Worm (Caenorhabditis elegans) whole organism, L2 larva: ENCODE data around the gene Y67D8B.3.
A peak's percentile ranks its signal among the peaks of the same experiment; 100 is the strongest.

Source experiments
- F13H6.1 ChIP-seq: sonication (generic microtip); optimal IDR thresholded peaks from 2 replicates; lab custom pipeline; 2016; ENCODE audit warnings: missing genetic modification characterization, missing compliant biosample characterization
- R02D3.7 ChIP-seq: fragments of 150-350 bp; optimal IDR thresholded peaks from 2 replicates; lab custom pipeline; 2014; ENCODE audit warnings: missing biosample characterization, missing genetic modification characterization
- Y55F3AM.14 ChIP-seq: fragments of 200-800 bp; sonication (Bioruptor generic); optimal IDR thresholded peaks from 2 replicates; lab custom pipeline; 2018; ENCODE audit warnings: mild to moderate bottlenecking, missing genetic modification characterization, missing compliant biosample characterization
- ZK546.5 ChIP-seq: sonication (generic microtip); optimal IDR thresholded peaks from 2 replicates; lab custom pipeline; 2017; ENCODE audit warnings: missing biosample characterization, missing genetic modification characterization
- alr-1 ChIP-seq: fragments of 150-350 bp; optimal IDR thresholded peaks from 2 replicates; lab custom pipeline; 2014; ENCODE audit warnings: missing biosample characterization, missing genetic modification characterization
- aly-2 ChIP-seq: fragments of 150-350 bp; optimal IDR thresholded peaks from 2 replicates; lab custom pipeline; 2014; ENCODE audit warnings: missing biosample characterization, missing genetic modification characterization
- ama-1 ChIP-seq: fragments of 150-350 bp; optimal IDR thresholded peaks from 2 replicates; lab custom pipeline; 2018; ENCODE audit warnings: inconsistent platforms
- blmp-1 ChIP-seq: sonication (generic microtip); optimal IDR thresholded peaks from 2 replicates; lab custom pipeline; 2017; ENCODE audit warnings: missing genetic modification characterization, mild to moderate bottlenecking, missing compliant biosample characterization, antibody characterized with exemption, moderate library complexity; ENCODE audit not compliant: insufficient read depth
- ceh-82 ChIP-seq: fragments of 150-350 bp; optimal IDR thresholded peaks from 2 replicates; lab custom pipeline; 2014; ENCODE audit warnings: missing biosample characterization, missing genetic modification characterization
- crh-2 ChIP-seq: sonication (generic microtip); optimal IDR thresholded peaks from 2 replicates; lab custom pipeline; 2017; ENCODE audit warnings: missing biosample characterization, missing genetic modification characterization
- dmd-4 ChIP-seq: sonication (generic microtip); optimal IDR thresholded peaks from 2 replicates; lab custom pipeline; 2017; ENCODE audit warnings: missing biosample characterization, missing genetic modification characterization
- egl-27 ChIP-seq: sonication (generic microtip); optimal IDR thresholded peaks from 3 replicates; lab custom pipeline; 2017; ENCODE audit warnings: missing biosample characterization, missing genetic modification reagents, missing genetic modification characterization
- elt-1 ChIP-seq: fragments of 150-350 bp; optimal IDR thresholded peaks from 2 replicates; lab custom pipeline; 2014; ENCODE audit warnings: missing biosample characterization, missing genetic modification characterization
- elt-3 ChIP-seq: sonication (generic microtip); optimal IDR thresholded peaks from 2 replicates; lab custom pipeline; 2017; ENCODE audit warnings: missing biosample characterization, missing genetic modification characterization
- fos-1 ChIP-seq: fragments of 150-350 bp; optimal IDR thresholded peaks from 2 replicates; lab custom pipeline; 2014; ENCODE audit warnings: missing biosample characterization, missing genetic modification characterization
- gmeb-1 ChIP-seq: fragments of 150-350 bp; optimal IDR thresholded peaks from 2 replicates; lab custom pipeline; 2014; ENCODE audit warnings: missing biosample characterization, missing genetic modification characterization
- lin-11 ChIP-seq: fragments of 150-350 bp; sonication (generic microtip); optimal IDR thresholded peaks from 2 replicates; lab custom pipeline; 2014; ENCODE audit warnings: missing biosample characterization, missing genetic modification characterization, inconsistent platforms, mixed read lengths
- lin-13 ChIP-seq: fragments of 150-350 bp; optimal IDR thresholded peaks from 2 replicates; lab custom pipeline; 2014; ENCODE audit warnings: missing biosample characterization, missing genetic modification reagents, missing genetic modification characterization
- lin-39 ChIP-seq: fragments of 150-350 bp; optimal IDR thresholded peaks from 2 replicates; lab custom pipeline; 2014; ENCODE audit warnings: missing biosample characterization, missing genetic modification reagents, missing genetic modification characterization
- lsy-2 ChIP-seq, 2 experiments: fragments of 150-350 bp in 1 of 2; sonication (generic microtip) in 1 of 2; optimal IDR thresholded peaks; 2 replicates each; lab custom pipeline; 2014 to 2017; ENCODE audit warnings: missing biosample characterization in 2 of 2, missing genetic modification characterization in 2 of 2
- mab-5 ChIP-seq: fragments of 150-350 bp; optimal IDR thresholded peaks from 2 replicates; lab custom pipeline; 2014; ENCODE audit warnings: missing biosample characterization, missing genetic modification characterization
- mbf-1 ChIP-seq: sonication (generic microtip); optimal IDR thresholded peaks from 2 replicates; lab custom pipeline; 2017; ENCODE audit warnings: missing biosample characterization, missing genetic modification characterization
- mdl-1 ChIP-seq, 2 experiments: fragments of 150-350 bp in 1 of 2; sonication (generic microtip) in 1 of 2; optimal IDR thresholded peaks; 2 replicates each; lab custom pipeline; 2017; ENCODE audit warnings: missing biosample characterization in 2 of 2, missing genetic modification characterization in 2 of 2
- nhr-10 ChIP-seq: sonication (generic microtip); optimal IDR thresholded peaks from 2 replicates; lab custom pipeline; 2017; ENCODE audit warnings: missing biosample characterization, missing genetic modification characterization
- nhr-11 ChIP-seq: fragments of 150-350 bp; optimal IDR thresholded peaks from 2 replicates; lab custom pipeline; 2014; ENCODE audit warnings: missing biosample characterization, missing genetic modification characterization
- nhr-12 ChIP-seq: fragments of 150-350 bp; optimal IDR thresholded peaks from 2 replicates; lab custom pipeline; 2014; ENCODE audit warnings: missing biosample characterization, missing genetic modification characterization
- nhr-129 ChIP-seq: fragments of 150-350 bp; optimal IDR thresholded peaks from 2 replicates; lab custom pipeline; 2014; ENCODE audit warnings: missing biosample characterization, missing genetic modification characterization
- nhr-21 ChIP-seq: fragments of 150-350 bp; optimal IDR thresholded peaks from 2 replicates; lab custom pipeline; 2014; ENCODE audit warnings: missing biosample characterization, missing genetic modification characterization
- nhr-23 ChIP-seq: fragments of 150-350 bp; optimal IDR thresholded peaks from 2 replicates; lab custom pipeline; 2014; ENCODE audit warnings: missing biosample characterization, missing genetic modification reagents, missing genetic modification characterization
- nhr-237 ChIP-seq: fragments of 150-350 bp; optimal IDR thresholded peaks from 2 replicates; lab custom pipeline; 2014; ENCODE audit warnings: missing biosample characterization, missing genetic modification characterization
- nhr-25 ChIP-seq: fragments of 150-350 bp; sonication (generic microtip); optimal IDR thresholded peaks from 3 replicates; lab custom pipeline; 2014; ENCODE audit warnings: missing biosample characterization, missing genetic modification characterization
- nhr-6 ChIP-seq: fragments of 150-350 bp; optimal IDR thresholded peaks from 2 replicates; lab custom pipeline; 2014; ENCODE audit warnings: missing biosample characterization, missing genetic modification characterization
- nhr-77 ChIP-seq: fragments of 150-350 bp; optimal IDR thresholded peaks from 2 replicates; lab custom pipeline; 2014; ENCODE audit warnings: missing biosample characterization, missing genetic modification characterization
- peb-1 ChIP-seq: fragments of 150-350 bp; optimal IDR thresholded peaks from 2 replicates; lab custom pipeline; 2014; ENCODE audit warnings: missing biosample characterization, missing genetic modification characterization
- sem-4 ChIP-seq: fragments of 150-350 bp; optimal IDR thresholded peaks from 2 replicates; lab custom pipeline; 2014; ENCODE audit warnings: missing biosample characterization, missing genetic modification reagents, missing genetic modification characterization
- sma-3 ChIP-seq: sonication (generic microtip); optimal IDR thresholded peaks from 2 replicates; lab custom pipeline; 2016; ENCODE audit warnings: missing genetic modification reagents, missing genetic modification characterization, missing compliant biosample characterization
- sma-9 ChIP-seq, 2 experiments: fragments of 150-350 bp in 1 of 2; sonication (generic microtip) in 1 of 2; optimal IDR thresholded peaks; 2 replicates each; lab custom pipeline; 2014 to 2016; ENCODE audit warnings: missing genetic modification characterization in 2 of 2, mild to moderate bottlenecking in 1 of 2, missing biosample characterization in 1 of 2, missing compliant biosample characterization in 1 of 2, missing genetic modification reagents in 1 of 2, moderate library complexity in 1 of 2
- snpc-4 ChIP-seq: fragments of 150-350 bp; optimal IDR thresholded peaks from 2 replicates; lab custom pipeline; 2014; ENCODE audit warnings: missing biosample characterization, missing genetic modification characterization
- unc-39 ChIP-seq: fragments of 150-350 bp; optimal IDR thresholded peaks from 2 replicates; lab custom pipeline; 2014; ENCODE audit warnings: missing biosample characterization, missing genetic modification characterization
- unc-55 ChIP-seq: fragments of 150-350 bp; sonication (generic microtip); optimal IDR thresholded peaks from 3 replicates; lab custom pipeline; 2014; ENCODE audit warnings: missing biosample characterization, missing genetic modification reagents, missing genetic modification characterization
- unc-62 ChIP-seq: fragments of 150-350 bp; optimal IDR thresholded peaks from 2 replicates; lab custom pipeline; 2014; ENCODE audit warnings: missing biosample characterization, missing genetic modification reagents, missing genetic modification characterization
- zag-1 ChIP-seq: fragments of 150-350 bp; optimal IDR thresholded peaks from 2 replicates; lab custom pipeline; 2014; ENCODE audit warnings: missing biosample characterization, missing genetic modification characterization
- ztf-1 ChIP-seq: fragments of 200-800 bp; sonication (Bioruptor generic); conservative IDR thresholded peaks from 2 replicates; pipeline ENCODE4 v1.3.6; 2022; ENCODE audit warnings: missing genetic modification characterization, missing compliant biosample characterization
- ztf-11 ChIP-seq: sonication (generic microtip); optimal IDR thresholded peaks from 2 replicates; lab custom pipeline; 2017; ENCODE audit warnings: missing biosample characterization, missing genetic modification characterization

Gene Y67D8B.3

DNA sequence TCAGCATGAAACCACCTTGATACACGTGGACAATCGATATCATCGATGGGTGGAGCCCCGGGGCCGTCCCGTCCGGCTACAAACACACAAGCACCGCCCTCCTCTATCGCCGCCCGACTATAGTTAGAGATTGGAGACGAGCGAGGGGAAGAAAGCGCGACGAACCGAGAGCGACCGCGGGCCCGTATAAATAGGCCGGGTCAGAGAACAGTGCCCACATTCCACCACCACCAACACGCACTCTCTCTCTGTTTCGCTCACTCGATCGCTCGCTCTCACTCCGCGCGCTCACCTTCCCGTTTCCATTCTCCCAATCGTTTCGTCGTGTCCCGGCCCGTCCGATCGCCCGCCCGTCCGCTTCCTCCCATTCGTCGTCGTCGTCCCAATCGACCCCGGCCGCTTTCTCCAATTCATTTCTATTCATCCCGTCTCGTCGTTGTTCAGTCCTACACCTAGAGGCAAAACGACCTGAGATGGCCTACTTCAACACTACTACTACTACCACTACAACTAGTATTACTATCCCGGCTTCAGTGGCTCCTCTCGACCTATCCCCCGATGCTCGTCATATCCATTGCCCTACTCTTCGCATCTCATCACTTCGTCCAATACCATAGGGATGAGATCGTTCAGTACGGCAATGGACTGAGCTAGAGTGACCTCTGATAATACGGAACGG is 30.8 kb upstream of the Y67D8B.3 start:
- no peak for TF ChIP-seq peb-1 (tag; lab: Kevin White, UChicago)
- peak; percentile 23 for TF ChIP-seq lin-13 (GFP tag; lab: Kevin White, UChicago)
- TF ChIP-seq mdl-1 (tag; optimal IDR thresholded peaks at IDR 0.05; lab: Kevin White, UChicago) = peak; percentile 32 to 71
- TF ChIP-seq egl-27 (tag; lab: Kevin White, UChicago) = peak; percentile 31
- peak; percentile 63 for TF ChIP-seq Y55F3AM.14 (GFP tag; lab: Kevin White, UChicago)
- TF ChIP-seq R02D3.7 (tag; lab: Kevin White, UChicago) = no peak
- no peak for TF ChIP-seq nhr-6 (tag; lab: Kevin White, UChicago)
- TF ChIP-seq nhr-25 (tag; lab: Kevin White, UChicago) = peak; percentile 39
- TF ChIP-seq zag-1 (tag; lab: Kevin White, UChicago) = no peak
- peak; percentile 32 to 40 for TF ChIP-seq lsy-2 (tag; optimal IDR thresholded peaks at IDR 0.05; lab: Kevin White, UChicago)
- no peak for TF ChIP-seq ceh-82 (tag; lab: Kevin White, UChicago)
- TF ChIP-seq elt-3 (tag; lab: Kevin White, UChicago) = no peak
- TF ChIP-seq aly-2 (tag; lab: Kevin White, UChicago) = no peak
- no peak for TF ChIP-seq mab-5 (tag; lab: Kevin White, UChicago)
- TF ChIP-seq dmd-4 (tag; lab: Kevin White, UChicago) = no peak
- TF ChIP-seq alr-1 (tag; lab: Kevin White, UChicago) = no peak
- TF ChIP-seq nhr-129 (tag; lab: Kevin White, UChicago) = peak; percentile 53
- peak; percentile 71 for TF ChIP-seq F13H6.1 (tag; lab: Kevin White, UChicago)
- peak; percentile 53 for TF ChIP-seq fos-1 (tag; lab: Kevin White, UChicago)
- no peak for TF ChIP-seq unc-55 (GFP tag; lab: Kevin White, UChicago)
- peak; percentile 90 for TF ChIP-seq ama-1 (lab: Kevin White, UChicago)
- TF ChIP-seq nhr-77 = no peak
- TF ChIP-seq crh-2 (tag; lab: Kevin White, UChicago) = peak; percentile 70
- peak; percentile 29 for TF ChIP-seq gmeb-1 (tag; lab: Kevin White, UChicago)
- peak; percentile 77 for TF ChIP-seq sma-3 (GFP tag; lab: Kevin White, UChicago)
- TF ChIP-seq unc-39 (tag; lab: Kevin White, UChicago) = no peak
- no peak for TF ChIP-seq mbf-1 (tag; lab: Kevin White, UChicago)
- TF ChIP-seq nhr-237 = no peak
- no peak for TF ChIP-seq sem-4 (tag; lab: Kevin White, UChicago)
- TF ChIP-seq nhr-10 (tag; lab: Kevin White, UChicago) = no peak
- no peak for TF ChIP-seq snpc-4
- no peak for TF ChIP-seq nhr-23 (tag; lab: Kevin White, UChicago)
- peak; percentile 66 for TF ChIP-seq nhr-21 (tag; lab: Kevin White, UChicago)
- no peak for TF ChIP-seq ztf-1 (GFP tag; lab: Robert Waterston, UW)
- peak; percentile 84 for TF ChIP-seq sma-9 (GFP tag; optimal IDR thresholded peaks at IDR 0.05; lab: Kevin White, UChicago)
- TF ChIP-seq sma-9 (tag; optimal IDR thresholded peaks at IDR 0.05; lab: Kevin White, UChicago) = no peak
- peak; percentile 62 for TF ChIP-seq blmp-1

DNA sequence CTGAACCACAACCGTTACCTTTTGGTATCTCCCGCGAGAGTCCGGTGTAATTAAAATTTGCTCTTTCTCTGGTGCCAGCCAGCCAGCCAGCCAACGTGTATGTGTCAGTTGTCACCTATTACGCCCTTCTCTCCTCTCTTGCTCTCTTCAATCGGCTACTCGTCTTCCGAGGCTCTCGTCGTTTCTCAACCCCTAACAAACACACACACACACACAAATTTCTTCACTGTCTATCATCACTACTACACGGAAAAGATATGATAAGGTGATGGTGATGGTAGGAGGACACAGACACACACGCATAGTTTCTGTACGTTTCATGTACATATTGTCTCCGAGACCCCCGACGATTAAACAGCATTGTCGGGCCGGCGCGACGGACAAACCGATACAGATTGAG is 29.6 kb upstream of the Y67D8B.3 start:
- TF ChIP-seq ZK546.5 (no peak), lin-39 (tag; lab: Kevin White, UChicago) (no peak), crh-2 (tag; lab: Kevin White, UChicago) (peak; percentile 42), lin-13 (GFP tag; lab: Kevin White, UChicago) (no peak), nhr-21 (tag; lab: Kevin White, UChicago) (peak; percentile 9), fos-1 (tag; lab: Kevin White, UChicago) (peak; percentile 77), R02D3.7 (tag; lab: Kevin White, UChicago) (no peak), unc-62 (GFP tag; lab: Kevin White, UChicago) (no peak), lin-11 (no peak), blmp-1 (no peak), sma-9 (GFP tag; optimal IDR thresholded peaks at IDR 0.05; lab: Kevin White, UChicago) (peak; percentile 38), sma-9 (tag; optimal IDR thresholded peaks at IDR 0.05; lab: Kevin White, UChicago) (no peak), mbf-1 (tag; lab: Kevin White, UChicago) (no peak), gmeb-1 (tag; lab: Kevin White, UChicago) (peak; percentile 30), zag-1 (tag; lab: Kevin White, UChicago) (no peak), sma-3 (GFP tag; lab: Kevin White, UChicago) (peak; percentile 41), aly-2 (tag; lab: Kevin White, UChicago) (no peak), nhr-129 (tag; lab: Kevin White, UChicago) (peak; percentile 61), ztf-11 (tag; lab: Kevin White, UChicago) (no peak), nhr-10 (tag; lab: Kevin White, UChicago) (no peak), ztf-1 (GFP tag; lab: Robert Waterston, UW) (no peak), alr-1 (tag; lab: Kevin White, UChicago) (no peak), sem-4 (tag; lab: Kevin White, UChicago) (no peak), mdl-1 (tag; optimal IDR thresholded peaks at IDR 0.05; lab: Kevin White, UChicago) (no peak), nhr-11 (tag; lab: Kevin White, UChicago) (no peak), ama-1 (lab: Kevin White, UChicago) (no peak), elt-1 (tag; lab: Kevin White, UChicago) (no peak), nhr-23 (tag; lab: Kevin White, UChicago) (no peak), elt-3 (tag; lab: Kevin White, UChicago) (no peak), F13H6.1 (tag; lab: Kevin White, UChicago) (peak; percentile 69), snpc-4 (no peak), unc-39 (tag; lab: Kevin White, UChicago) (no peak), ceh-82 (tag; lab: Kevin White, UChicago) (no peak), lsy-2 (tag; optimal IDR thresholded peaks at IDR 0.05; lab: Kevin White, UChicago) (peak in 1 of 2 experiments; percentile 28), mab-5 (tag; lab: Kevin White, UChicago) (no peak), dmd-4 (tag; lab: Kevin White, UChicago) (no peak), nhr-77 (no peak), egl-27 (tag; lab: Kevin White, UChicago) (no peak), nhr-12 (tag; lab: Kevin White, UChicago) (no peak)
- TF ChIP-seq, all 48 proteins: peak for 9
